Fruit fly (Drosophila melanogaster): ENCODE results near the gene PolE1.

PolE1 gene

dm6 chr3R:23374290-23374689 lies 26.4 kb downstream of the PolE1 start (continued):
- TF ChIP-seq Rfx (GFP tag; IDR thresholded peaks at IDR 0.05), result 0 out of 2 replicates have a peak, but pooled peaks have one; percentile 22
- TF ChIP-seq pita (GFP tag; optimal IDR thresholded peaks at IDR 0.05), result no peak
- no peak for TF ChIP-seq Bdp1 (GFP tag; optimal IDR thresholded peaks at IDR 0.05)
- no peak for TF ChIP-seq toy (GFP tag; IDR thresholded peaks at IDR 0.05)
- no peak for TF ChIP-seq prd (optimal IDR thresholded peaks at IDR 0.05)
- TF ChIP-seq prd (GFP tag; IDR thresholded peaks at IDR 0.05), result 0 out of 3 replicates have a peak, but pooled peaks have one; percentile 5
- no peak for TF ChIP-seq CG33213 (GFP tag; optimal IDR thresholded peaks at IDR 0.05)
- no peak for TF ChIP-seq CG10366 (GFP tag; IDR thresholded peaks at IDR 0.05)
- peak; percentile 87 for TF ChIP-seq sqz (GFP tag; optimal IDR thresholded peaks at IDR 0.05)
- TF ChIP-seq CG8765 (GFP tag; IDR thresholded peaks at IDR 0.05), result no peak
- TF ChIP-seq CG6765 (GFP tag; optimal IDR thresholded peaks at IDR 0.05), result no peak
- TF ChIP-seq odd (GFP tag; optimal IDR thresholded peaks at IDR 0.05), result no peak
- TF ChIP-seq YL-1 (GFP tag; optimal IDR thresholded peaks at IDR 0.05), result no peak
- TF ChIP-seq CG11695 (GFP tag; IDR thresholded peaks at IDR 0.05), result no peak
- no peak for TF ChIP-seq pho (GFP tag; optimal IDR thresholded peaks at IDR 0.05)
- TF ChIP-seq unpg (GFP tag; optimal IDR thresholded peaks at IDR 0.05), result no peak
- no peak for TF ChIP-seq ATbp (GFP tag; optimal IDR thresholded peaks at IDR 0.05)
- TF ChIP-seq CG34224 (GFP tag; IDR thresholded peaks at IDR 0.05; ENCODE audit: partially characterized antibody), result peak; percentile 24; the same call in 1 of the 3 replicates
- 0 out of 2 replicates have a peak, but pooled peaks have one; percentile 37 for TF ChIP-seq CG42726 (GFP tag; IDR thresholded peaks at IDR 0.05; ENCODE audit: partially characterized antibody)
- TF ChIP-seq CG15073 (GFP tag; optimal IDR thresholded peaks at IDR 0.05), result no peak
- TF ChIP-seq CG1792 (GFP tag; optimal IDR thresholded peaks at IDR 0.05), result no peak
- TF ChIP-seq tx (GFP tag; optimal IDR thresholded peaks at IDR 0.05), result no peak
- no peak for TF ChIP-seq CG4730 (GFP tag; IDR thresholded peaks at IDR 0.05)
- TF ChIP-seq Dfd (GFP tag; optimal IDR thresholded peaks at IDR 0.05), result no peak
- TF ChIP-seq so (GFP tag; IDR thresholded peaks at IDR 0.05), result no peak
- TF ChIP-seq luna (GFP tag; optimal IDR thresholded peaks at IDR 0.05), result no peak
- peak; percentile 65 for TF ChIP-seq crol (GFP tag; IDR thresholded peaks at IDR 0.05)
- TF ChIP-seq caup (GFP tag; optimal IDR thresholded peaks at IDR 0.05; ENCODE audit: severe bottlenecking), result no peak
- no peak for TF ChIP-seq BEAF-32 (GFP tag; optimal IDR thresholded peaks at IDR 0.05)
- TF ChIP-seq Bgb (GFP tag; IDR thresholded peaks at IDR 0.05; ENCODE audit: partially characterized antibody), result peak; percentile 30; the same call in 1 of the 2 replicates
- no peak for TF ChIP-seq esg (GFP tag; conservative IDR thresholded peaks at IDR 0.05)
- TF ChIP-seq yki (optimal IDR thresholded peaks at IDR 0.05), result no peak
- peak; percentile 28 for TF ChIP-seq CG13624 (GFP tag; optimal IDR thresholded peaks at IDR 0.05)
- TF ChIP-seq bowl (GFP tag; IDR thresholded peaks at IDR 0.05), result no peak
- TF ChIP-seq Dek (tag; optimal IDR thresholded peaks at IDR 0.05), result no peak
- no peak for TF ChIP-seq CG3847 (GFP tag; IDR thresholded peaks at IDR 0.05)
- TF ChIP-seq chn (GFP tag; optimal IDR thresholded peaks at IDR 0.05), result peak; percentile 4
- no peak for TF ChIP-seq CG4360 (GFP tag; IDR thresholded peaks at IDR 0.05)
- TF ChIP-seq gfzf (GFP tag; optimal IDR thresholded peaks at IDR 0.05), result peak; percentile 28
- no peak for TF ChIP-seq CG31441 (GFP tag; IDR thresholded peaks at IDR 0.05)
- TF ChIP-seq D19B (GFP tag; optimal IDR thresholded peaks at IDR 0.05), result no peak
- no peak for TF ChIP-seq pzg (GFP tag; optimal IDR thresholded peaks at IDR 0.05)
- TF ChIP-seq Usf (GFP tag; optimal IDR thresholded peaks at IDR 0.05), result no peak
- TF ChIP-seq CoRest (tag; optimal IDR thresholded peaks at IDR 0.05), result no peak
- no peak for TF ChIP-seq h (optimal IDR thresholded peaks at IDR 0.05)
- peak; percentile 82 for TF ChIP-seq sd (tag; optimal IDR thresholded peaks at IDR 0.05)
- peak; percentile 89 for TF ChIP-seq CG32772 (GFP tag; IDR thresholded peaks at IDR 0.05)
- TF ChIP-seq CG3407 (GFP tag; optimal IDR thresholded peaks at IDR 0.05), result no peak
- TF ChIP-seq CG18599 (GFP tag; optimal IDR thresholded peaks at IDR 0.05), result no peak
- no peak for TF ChIP-seq en (GFP tag; optimal IDR thresholded peaks at IDR 0.05)
- 0 out of 3 replicates have a peak, but pooled peaks have one; percentile 7 for TF ChIP-seq Optix (GFP tag; IDR thresholded peaks at IDR 0.05)
- no peak for TF ChIP-seq CG7372 (GFP tag; IDR thresholded peaks at IDR 0.05)
